Fruit fly (Drosophila melanogaster) whole organism, prepupa: ENCODE data around the gene CG17930.

Experiments
- Blimp-1 ChIP-seq: fragments of 200-800 bp; sonication (Bioruptor generic); optimal IDR thresholded peaks from 3 replicates; lab custom pipeline; 2017; ENCODE audit warnings: missing biosample characterization, missing genetic modification characterization, mild to moderate bottlenecking, moderate library complexity, missing genetic modification reagents
- CG10631 ChIP-seq: fragments of 200-800 bp; sonication (Bioruptor generic); optimal IDR thresholded peaks from 2 replicates; lab custom pipeline; 2016; ENCODE audit warnings: missing biosample characterization, missing genetic modification characterization
- CG10669 ChIP-seq: fragments of 200-800 bp; sonication (Bioruptor generic); optimal IDR thresholded peaks from 3 replicates; lab custom pipeline; 2018; ENCODE audit warnings: missing biosample characterization, mild to moderate bottlenecking, missing genetic modification characterization, moderate library complexity
- CG11294 ChIP-seq: fragments of 200-800 bp; sonication (Bioruptor generic); IDR thresholded peaks from 2 replicates; pipeline ENCODE4 v1.3.6; 2022; ENCODE audit warnings: missing biosample characterization, missing genetic modification characterization
- CG11762 ChIP-seq: fragments of 200-800 bp; sonication (Bioruptor generic); optimal IDR thresholded peaks from 3 replicates; lab custom pipeline; 2016; ENCODE audit warnings: missing biosample characterization, missing genetic modification characterization; ENCODE audit not compliant: insufficient read depth
- CG15336 ChIP-seq: fragments of 200-800 bp; sonication (Bioruptor generic); IDR thresholded peaks from 2 replicates; pipeline ENCODE4 v1.3.6; 2022; ENCODE audit warnings: missing biosample characterization, missing genetic modification characterization
- CG1621 ChIP-seq: fragments of 200-800 bp; sonication (Bioruptor generic); optimal IDR thresholded peaks from 3 replicates; lab custom pipeline; 2018; ENCODE audit warnings: missing biosample characterization, mild to moderate bottlenecking, missing genetic modification characterization
- CG16779 ChIP-seq: fragments of 200-800 bp; sonication (Bioruptor generic); optimal IDR thresholded peaks from 3 replicates; lab custom pipeline; 2017; ENCODE audit warnings: missing biosample characterization, mild to moderate bottlenecking, missing genetic modification characterization
- CG3032 ChIP-seq: fragments of 200-800 bp; optimal IDR thresholded peaks from 2 replicates; lab custom pipeline; 2019; ENCODE audit warnings: missing biosample characterization, mild to moderate bottlenecking, missing genetic modification characterization, moderate library complexity
- CG31627 ChIP-seq: fragments of 200-800 bp; sonication (Bioruptor generic); optimal IDR thresholded peaks from 3 replicates; lab custom pipeline; 2016; ENCODE audit warnings: missing biosample characterization, missing genetic modification characterization
- CG34406 ChIP-seq: fragments of 200-800 bp; sonication (Bioruptor generic); optimal IDR thresholded peaks from 3 replicates; lab custom pipeline; 2016; ENCODE audit warnings: missing biosample characterization, missing genetic modification characterization
- CG3919 ChIP-seq: fragments of 200-800 bp; sonication (Bioruptor generic); optimal IDR thresholded peaks from 3 replicates; lab custom pipeline; 2016; ENCODE audit warnings: missing biosample characterization, missing genetic modification characterization
- CG6276 ChIP-seq: fragments of 200-800 bp; sonication (Bioruptor generic); optimal IDR thresholded peaks from 2 replicates; lab custom pipeline; 2017; ENCODE audit warnings: missing biosample characterization, mild to moderate bottlenecking, missing genetic modification characterization
- CG6808 ChIP-seq: fragments of 200-800 bp; sonication (Bioruptor generic); optimal IDR thresholded peaks from 3 replicates; lab custom pipeline; 2017; ENCODE audit warnings: missing biosample characterization, missing genetic modification characterization, mild to moderate bottlenecking, moderate library complexity, missing genetic modification reagents
- CG6854 ChIP-seq: fragments of 200-800 bp; sonication (Bioruptor generic); optimal IDR thresholded peaks from 2 replicates; lab custom pipeline; 2017; ENCODE audit warnings: missing biosample characterization, mild to moderate bottlenecking, missing genetic modification characterization
- CG7368 ChIP-seq: fragments of 200-800 bp; sonication (Bioruptor generic); optimal IDR thresholded peaks from 3 replicates; lab custom pipeline; 2016; ENCODE audit warnings: missing biosample characterization, missing genetic modification characterization
- CG8119 ChIP-seq: fragments of 200-800 bp; sonication (Bioruptor generic); IDR thresholded peaks from 3 replicates; pipeline ENCODE4 v1.3.6; 2022; ENCODE audit warnings: missing biosample characterization, missing genetic modification characterization
- CG8319 ChIP-seq: fragments of 200-800 bp; sonication (Bioruptor generic); optimal IDR thresholded peaks from 3 replicates; lab custom pipeline; 2016; ENCODE audit warnings: missing biosample characterization, missing genetic modification characterization
- CG8632 ChIP-seq: fragments of 200-800 bp; sonication (Bioruptor generic); optimal IDR thresholded peaks from 3 replicates; lab custom pipeline; 2016; ENCODE audit warnings: missing biosample characterization, missing genetic modification characterization
- Eip75B ChIP-seq: fragments of 200-800 bp; sonication (Bioruptor generic); optimal IDR thresholded peaks from 3 replicates; lab custom pipeline; 2016; ENCODE audit warnings: missing biosample characterization, missing genetic modification characterization
- Eip78C ChIP-seq: fragments of 200-800 bp; sonication (Bioruptor generic); peaks from one replicate; lab custom pipeline; 2016; ENCODE audit warnings: missing biosample characterization, missing genetic modification characterization
- Ets21C ChIP-seq: fragments of 200-800 bp; sonication (Bioruptor generic); optimal IDR thresholded peaks from 3 replicates; lab custom pipeline; 2016; ENCODE audit warnings: missing biosample characterization, missing genetic modification characterization
- Ets96B ChIP-seq: fragments of 200-800 bp; optimal IDR thresholded peaks from 2 replicates; lab custom pipeline; 2019; ENCODE audit warnings: missing biosample characterization, mild to moderate bottlenecking, missing genetic modification characterization, moderate library complexity
- Gug ChIP-seq: fragments of 200-800 bp; sonication (Bioruptor generic); IDR thresholded peaks from 2 replicates; pipeline ENCODE4 v1.3.6; 2022; ENCODE audit warnings: missing biosample characterization, missing genetic modification characterization
- Hr38 ChIP-seq: sonication (Bioruptor generic); optimal IDR thresholded peaks from 2 replicates; lab custom pipeline; 2016; ENCODE audit warnings: missing biosample characterization, missing genetic modification characterization
- Hr39 ChIP-seq: fragments of 200-800 bp; sonication (Bioruptor generic); optimal IDR thresholded peaks from 2 replicates; lab custom pipeline; 2016; ENCODE audit warnings: missing biosample characterization, missing genetic modification characterization
- Hr4 ChIP-seq: fragments of 200-800 bp; sonication (Bioruptor generic); optimal IDR thresholded peaks from 3 replicates; lab custom pipeline; 2016; ENCODE audit warnings: missing biosample characterization, missing genetic modification characterization
- Lpt ChIP-seq: fragments of 200-800 bp; sonication (Bioruptor generic); optimal IDR thresholded peaks from 3 replicates; lab custom pipeline; 2016; ENCODE audit warnings: missing biosample characterization, missing genetic modification characterization
- Met ChIP-seq: fragments of 200-800 bp; sonication (Bioruptor generic); optimal IDR thresholded peaks from 3 replicates; lab custom pipeline; 2016; ENCODE audit warnings: missing biosample characterization, missing genetic modification characterization
- Smox ChIP-seq: fragments of 200-800 bp; sonication (Bioruptor generic); optimal IDR thresholded peaks from 3 replicates; lab custom pipeline; 2016; ENCODE audit warnings: missing biosample characterization, missing genetic modification characterization
- Sox102F ChIP-seq: fragments of 200-800 bp; sonication (Bioruptor generic); optimal IDR thresholded peaks from 2 replicates; lab custom pipeline; 2016; ENCODE audit warnings: missing biosample characterization, mild to moderate bottlenecking, missing genetic modification characterization
- Sox14 ChIP-seq: fragments of 200-800 bp; sonication (Bioruptor generic); optimal IDR thresholded peaks from 3 replicates; lab custom pipeline; 2016; ENCODE audit warnings: missing biosample characterization, missing genetic modification characterization
- Sox15 ChIP-seq: fragments of 200-800 bp; sonication (Bioruptor generic); optimal IDR thresholded peaks from 3 replicates; lab custom pipeline; 2016; ENCODE audit warnings: missing biosample characterization, missing genetic modification characterization
- acj6 ChIP-seq: fragments of 200-800 bp; sonication (Bioruptor generic); optimal IDR thresholded peaks from 3 replicates; lab custom pipeline; 2016; ENCODE audit warnings: missing biosample characterization, missing genetic modification characterization
- cyc ChIP-seq: fragments of 200-800 bp; sonication (Bioruptor generic); optimal IDR thresholded peaks from 3 replicates; lab custom pipeline; 2016; ENCODE audit warnings: missing biosample characterization, missing genetic modification characterization
- dsx ChIP-seq: fragments of 200-800 bp; optimal IDR thresholded peaks from 3 replicates; lab custom pipeline; 2019; ENCODE audit warnings: missing biosample characterization, mild to moderate bottlenecking, missing genetic modification characterization, moderate library complexity; ENCODE audit not compliant: poor library complexity, severe bottlenecking
- eg ChIP-seq: fragments of 200-800 bp; sonication (Bioruptor generic); IDR thresholded peaks from 3 replicates; pipeline ENCODE4 v1.3.6; 2022; ENCODE audit warnings: missing biosample characterization, missing genetic modification characterization
- esn ChIP-seq: fragments of 200-800 bp; sonication (Bioruptor generic); optimal IDR thresholded peaks from 2 replicates; lab custom pipeline; 2016; ENCODE audit warnings: missing biosample characterization, mild to moderate bottlenecking, missing genetic modification characterization, moderate library complexity
- fd59A ChIP-seq: fragments of 200-800 bp; sonication (Bioruptor generic); optimal IDR thresholded peaks from 2 replicates; lab custom pipeline; 2017; ENCODE audit warnings: missing biosample characterization, mild to moderate bottlenecking, missing genetic modification characterization, missing genetic modification reagents
- fd85E ChIP-seq: fragments of 200-800 bp; sonication (Bioruptor generic); optimal IDR thresholded peaks from 3 replicates; lab custom pipeline; 2016; ENCODE audit warnings: missing biosample characterization, missing genetic modification characterization
- fkh ChIP-seq: fragments of 200-800 bp; sonication (Bioruptor generic); optimal IDR thresholded peaks from 3 replicates; lab custom pipeline; 2017; ENCODE audit warnings: missing biosample characterization, mild to moderate bottlenecking, missing genetic modification characterization, moderate library complexity
- lz ChIP-seq: fragments of 200-800 bp; sonication (Bioruptor generic); optimal IDR thresholded peaks from 3 replicates; lab custom pipeline; 2016; ENCODE audit warnings: missing biosample characterization, missing genetic modification characterization
- net ChIP-seq: fragments of 200-800 bp; sonication (Bioruptor generic); optimal IDR thresholded peaks from 3 replicates; lab custom pipeline; 2016; ENCODE audit warnings: missing biosample characterization, missing genetic modification characterization
- salr ChIP-seq, 2 experiments: fragments of 200-800 bp; sonication (Bioruptor generic); optimal IDR thresholded peaks; 3 replicates each; lab custom pipeline; 2016 to 2018; ENCODE audit warnings: missing biosample characterization in 2 of 2, missing genetic modification characterization in 2 of 2, mild to moderate bottlenecking in 1 of 2
- spab ChIP-seq: fragments of 200-800 bp; sonication (Bioruptor generic); optimal IDR thresholded peaks from 2 replicates; lab custom pipeline; 2017; ENCODE audit warnings: missing biosample characterization, mild to moderate bottlenecking, missing genetic modification characterization, missing genetic modification reagents
- ss ChIP-seq, 2 experiments: fragments of 200-800 bp; sonication (Bioruptor generic); optimal IDR thresholded peaks; 2 replicates in 1 of 2; 3 replicates in 1 of 2; lab custom pipeline; 2017 to 2018; ENCODE audit warnings: mild to moderate bottlenecking in 2 of 2, missing biosample characterization in 2 of 2, missing genetic modification characterization in 2 of 2, moderate library complexity in 1 of 2
- svp ChIP-seq: fragments of 200-800 bp; sonication (Bioruptor generic); peaks from one replicate; lab custom pipeline; 2016; ENCODE audit warnings: missing biosample characterization, missing genetic modification characterization
- topi ChIP-seq: fragments of 200-800 bp; sonication (Bioruptor generic); optimal IDR thresholded peaks from 3 replicates; lab custom pipeline; 2016; ENCODE audit warnings: missing biosample characterization, missing genetic modification characterization
- vri ChIP-seq: fragments of 200-800 bp; sonication (Bioruptor generic); optimal IDR thresholded peaks from 3 replicates; lab custom pipeline; 2016; ENCODE audit warnings: missing biosample characterization, mild to moderate bottlenecking, missing genetic modification characterization

Gene CG17930

dm6 chr3R:16308057-16308456, 19.6 kb upstream of the CG17930 start:
- TF ChIP-seq dsx (GFP tag; lab: Kevin White, UChicago) (peak; percentile 19), CG3919 (GFP tag; lab: Kevin White, UChicago) (no peak), CG8632 (no peak), fd59A (GFP tag; lab: Kevin White, UChicago) (no peak), CG16779 (tag; lab: Kevin White, UChicago) (no peak), CG6854 (no peak)

dm6 chr3R:16309302-16310080, 18.2 kb upstream of the CG17930 start:
- TF ChIP-seq Blimp-1 (GFP tag; lab: Kevin White, UChicago): no peak
- TF ChIP-seq acj6 (GFP tag; lab: Kevin White, UChicago): no peak
- no peak for TF ChIP-seq Hr4 (GFP tag; lab: Kevin White, UChicago)
- TF ChIP-seq CG11294 (GFP tag; lab: Robert Waterston, UW): no peak
- no peak for TF ChIP-seq fkh
- peak; percentile 10 for TF ChIP-seq net
- no peak for TF ChIP-seq Hr38
- no peak for TF ChIP-seq Sox14
- peak; percentile 48 for TF ChIP-seq Met (GFP tag; lab: Kevin White, UChicago)
- TF ChIP-seq eg (GFP tag; lab: Robert Waterston, UW): no peak; the same call in 2 of the 3 replicates
- TF ChIP-seq Lpt: peak; percentile 5
- TF ChIP-seq CG16779 (tag; lab: Kevin White, UChicago): no peak
- no peak for TF ChIP-seq CG6276
- TF ChIP-seq svp: peak; percentile 94
- peak; percentile 33 for TF ChIP-seq CG31627 (GFP tag; lab: Kevin White, UChicago)
- peak; percentile 17 for TF ChIP-seq vri (GFP tag; lab: Kevin White, UChicago)
- TF ChIP-seq Eip78C (GFP tag; lab: Kevin White, UChicago): peak; percentile 85
- no peak for TF ChIP-seq CG10669
- no peak for TF ChIP-seq CG11762 (GFP tag; lab: Kevin White, UChicago)
- TF ChIP-seq CG6808 (GFP tag; lab: Kevin White, UChicago): peak; percentile 1
- peak; percentile 31 for TF ChIP-seq CG8319
- peak; percentile 24 for TF ChIP-seq CG7368
- no peak for TF ChIP-seq Sox15 (GFP tag; lab: Kevin White, UChicago)
- TF ChIP-seq Gug (GFP tag; lab: Robert Waterston, UW): no peak
- TF ChIP-seq topi: peak; percentile 11
- TF ChIP-seq Ets21C (GFP tag; lab: Kevin White, UChicago): no peak
- no peak for TF ChIP-seq spab
- TF ChIP-seq CG34406 (GFP tag; lab: Kevin White, UChicago): no peak
- TF ChIP-seq salr (GFP tag; optimal IDR thresholded peaks at IDR 0.05; lab: Kevin White, UChicago): no peak
- no peak for TF ChIP-seq fd85E (GFP tag; lab: Kevin White, UChicago)
- no peak for TF ChIP-seq Smox (GFP tag; lab: Kevin White, UChicago)
- peak; percentile 1 for TF ChIP-seq cyc
- no peak for TF ChIP-seq CG8632
- peak; percentile 22 for TF ChIP-seq Hr39 (GFP tag; lab: Kevin White, UChicago)
- peak; percentile 11 for TF ChIP-seq Eip75B (GFP tag; lab: Kevin White, UChicago)
- no peak for TF ChIP-seq CG15336
- TF ChIP-seq CG3032 (tag; lab: Kevin White, UChicago): no peak
- TF ChIP-seq ss (GFP tag; optimal IDR thresholded peaks at IDR 0.05; lab: Kevin White, UChicago): peak; percentile 3 to 20
- no peak for TF ChIP-seq Ets96B (tag; lab: Kevin White, UChicago)
- TF ChIP-seq CG10631 (GFP tag; lab: Kevin White, UChicago): no peak
- TF ChIP-seq CG6854: peak; percentile 61
- no peak for TF ChIP-seq CG1621 (tag; lab: Kevin White, UChicago)
- peak; percentile 28 for TF ChIP-seq Sox102F (GFP tag; lab: Kevin White, UChicago)
- peak; percentile 45 for TF ChIP-seq esn (GFP tag; lab: Kevin White, UChicago)
- TF ChIP-seq CG8119 (GFP tag; lab: Robert Waterston, UW): 0 out of 3 replicates have a peak, but pooled peaks have one; percentile 42
- TF ChIP-seq lz (GFP tag; lab: Kevin White, UChicago): no peak
